Worm (Caenorhabditis elegans) whole organism, L4/young adult: ENCODE data around the gene nhr-264.
"Not testable (repeated sequence)": the region's sequence is repeated elsewhere in the genome, so short reads cannot be mapped to it uniquely, and the experiment has no call there.

ENCODE experiments used
- W03F9.2 ChIP-seq: fragments of 150-350 bp; optimal IDR thresholded peaks from 2 replicates; lab custom pipeline; 2014; ENCODE audit warnings: missing biosample characterization, missing genetic modification characterization
- dao-5 ChIP-seq: sonication (generic microtip); optimal IDR thresholded peaks from 2 replicates; lab custom pipeline; 2016; ENCODE audit warnings: missing genotype, missing genetic modification characterization, moderate library complexity, missing compliant biosample characterization
- him-1 ChIP-seq: sonication (generic microtip); optimal IDR thresholded peaks from 2 replicates; lab custom pipeline; 2016; ENCODE audit warnings: missing genotype, missing genetic modification reagents, missing genetic modification characterization, missing compliant biosample characterization

nhr-264 gene

ce11 chrIV:9319080-9319479 is 25.4 kb upstream of the nhr-264 start, which contains the start of the genes F49C12.11 and nemt-1:
F49C12.11 (plus strand) TSS chrIV:9319380.
nemt-1 (minus strand) TSS chrIV:9319439.
- TF ChIP-seq him-1 (tag; lab: Kevin White, UChicago) (no peak), dao-5 (tag; lab: Kevin White, UChicago) (no peak), W03F9.2 (tag; lab: Kevin White, UChicago) (no peak)

- no peak for TF ChIP-seq W03F9.2 (tag; lab: Kevin White, UChicago)
These were observed 24.4 kb upstream of the nhr-264 start for ce11 chrIV:9318147-9318546.

ce11 chrIV:9316068-9316681 is 22.4 kb upstream of the nhr-264 start, which contains the start of the genes F49C12.9 and rpn-7:
F49C12.9 (minus strand) TSS chrIV:9316215.
rpn-7 (plus strand) TSS chrIV:9316631.
- TF ChIP-seq him-1 (tag; lab: Kevin White, UChicago): no peak
- TF ChIP-seq W03F9.2 (tag; lab: Kevin White, UChicago): peak; percentile 55

- TF ChIP-seq W03F9.2, dao-5, him-1 (tag; lab: Kevin White, UChicago): not testable (repeated sequence)
These were observed 19.1 kb upstream of the nhr-264 start, which contains the start of gene F49C12.7 for ce11 chrIV:9312827-9313226. F49C12.7 (minus strand) TSS chrIV:9312927.

ce11 chrIV:9310935-9311566 is 17.3 kb upstream of the nhr-264 start:
- no peak for TF ChIP-seq W03F9.2 (tag; lab: Kevin White, UChicago)
- TF ChIP-seq him-1 (tag; lab: Kevin White, UChicago): no peak

ce11 chrIV:9308975-9309374 is 15.2 kb upstream of the nhr-264 start, which contains the start of gene F49C12.6:
F49C12.6 (minus strand) TSS chrIV:9309075.
- TF ChIP-seq dao-5 (tag; lab: Kevin White, UChicago): no peak
- no peak for TF ChIP-seq W03F9.2 (tag; lab: Kevin White, UChicago)
- TF ChIP-seq him-1 (tag; lab: Kevin White, UChicago): no peak

ce11 chrIV:9304617-9305016 is 10.9 kb upstream of the nhr-264 start, which contains the start of gene F49C12.5:
F49C12.5 (plus strand) TSS chrIV:9304917.
- no peak for TF ChIP-seq dao-5 (tag; lab: Kevin White, UChicago)
- no peak for TF ChIP-seq W03F9.2 (tag; lab: Kevin White, UChicago)

ce11 chrIV:9303994-9304393 is 10.3 kb upstream of the nhr-264 start, which contains the start of gene F49C12.4:
F49C12.4 (minus strand) TSS chrIV:9304094.
- TF ChIP-seq W03F9.2 (tag; lab: Kevin White, UChicago): no peak
- no peak for TF ChIP-seq dao-5 (tag; lab: Kevin White, UChicago)
- no peak for TF ChIP-seq him-1 (tag; lab: Kevin White, UChicago)

- no peak for TF ChIP-seq him-1 (tag; lab: Kevin White, UChicago)
- TF ChIP-seq W03F9.2 (tag; lab: Kevin White, UChicago): no peak
- TF ChIP-seq dao-5 (tag; lab: Kevin White, UChicago): no peak
These were observed 6.4 kb upstream of the nhr-264 start, which contains the start of gene F49C12.3 for ce11 chrIV:9300127-9300526. F49C12.3 (plus strand) TSS chrIV:9300427.

ce11 chrIV:9299145-9299544 is 5.4 kb upstream of the nhr-264 start, which contains the start of gene F49C12.2:
F49C12.2 (minus strand) TSS chrIV:9299245.
- TF ChIP-seq W03F9.2 (tag; lab: Kevin White, UChicago) (no peak), him-1 (tag; lab: Kevin White, UChicago) (no peak), dao-5 (tag; lab: Kevin White, UChicago) (no peak)

- no peak for TF ChIP-seq W03F9.2 (tag; lab: Kevin White, UChicago)
- no peak for TF ChIP-seq him-1 (tag; lab: Kevin White, UChicago)
- no peak for TF ChIP-seq dao-5 (tag; lab: Kevin White, UChicago)
These were observed 2.6 kb upstream of the nhr-264 start, which contains the start of gene F49C12.1 for ce11 chrIV:9296285-9296684. F49C12.1 (minus strand) TSS chrIV:9296354.

- TF ChIP-seq W03F9.2 (tag; lab: Kevin White, UChicago): no peak
- no peak for TF ChIP-seq dao-5 (tag; lab: Kevin White, UChicago)
- no peak for TF ChIP-seq him-1 (tag; lab: Kevin White, UChicago)
These were observed 4.1 kb downstream of the nhr-264 start for ce11 chrIV:9289635-9290034.

- TF ChIP-seq W03F9.2, him-1, dao-5 (tag; lab: Kevin White, UChicago): not testable (repeated sequence)
These were observed 7.4 kb downstream of the nhr-264 start, which contains the start of gene nhr-267 for ce11 chrIV:9286305-9286704. nhr-267 (minus strand) TSS chrIV:9286405.
